Worm (Caenorhabditis elegans): ENCODE data around the gene idpc-7.

idpc-7 gene

DNA sequence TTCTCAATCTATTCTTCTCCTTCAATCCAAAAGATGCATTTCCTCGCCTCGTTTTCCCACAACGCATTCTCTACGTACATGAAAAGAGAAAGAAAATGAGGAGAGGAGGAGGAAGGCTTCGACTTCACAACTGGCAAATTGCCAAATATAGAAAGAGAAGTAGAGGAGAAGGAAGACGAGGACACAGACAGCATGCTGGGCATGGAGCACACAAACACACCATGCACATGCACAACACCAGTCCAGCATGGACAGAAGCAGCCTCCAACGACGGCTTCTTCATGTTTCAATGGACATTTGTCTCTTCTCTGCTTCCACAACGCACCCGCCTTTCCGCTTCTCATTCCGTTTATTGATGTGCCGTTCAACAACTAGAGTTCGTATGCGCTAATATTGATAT is 45.8 kb upstream of the idpc-7 start (continued):
- TF ChIP-seq sdc-2 (tag; optimal IDR thresholded peaks at IDR 0.05) (no peak), npax-4 (tag; optimal IDR thresholded peaks at IDR 0.05) (no peak), nfya-1 (tag; optimal IDR thresholded peaks at IDR 0.05) (peak; percentile 56)

DNA sequence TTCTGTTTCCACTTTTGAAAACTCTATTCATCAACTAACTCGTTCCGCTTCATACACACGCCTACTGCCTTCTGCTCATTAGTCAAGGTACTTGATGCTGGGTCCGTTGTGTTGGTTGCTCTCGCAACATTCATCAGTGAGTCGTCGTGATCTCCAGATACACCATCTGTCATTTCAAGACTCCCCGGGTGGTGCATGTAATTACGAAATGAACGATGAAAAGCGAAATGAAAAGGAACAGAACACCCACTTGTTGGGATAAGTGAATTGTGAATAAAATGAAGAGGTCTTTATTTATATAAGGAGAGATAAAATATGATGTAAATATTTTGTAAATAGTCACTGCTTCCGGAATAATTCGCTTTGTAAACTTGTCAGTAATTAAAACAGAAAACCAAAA is 45.1 kb upstream of the idpc-7 start:
- no peak for TF ChIP-seq zip-5 (tag; optimal IDR thresholded peaks at IDR 0.05)
- TF ChIP-seq ceh-14 (tag; optimal IDR thresholded peaks at IDR 0.05) = peak; percentile 1
- peak; percentile 45 for TF ChIP-seq unc-42 (tag; optimal IDR thresholded peaks at IDR 0.05)

DNA sequence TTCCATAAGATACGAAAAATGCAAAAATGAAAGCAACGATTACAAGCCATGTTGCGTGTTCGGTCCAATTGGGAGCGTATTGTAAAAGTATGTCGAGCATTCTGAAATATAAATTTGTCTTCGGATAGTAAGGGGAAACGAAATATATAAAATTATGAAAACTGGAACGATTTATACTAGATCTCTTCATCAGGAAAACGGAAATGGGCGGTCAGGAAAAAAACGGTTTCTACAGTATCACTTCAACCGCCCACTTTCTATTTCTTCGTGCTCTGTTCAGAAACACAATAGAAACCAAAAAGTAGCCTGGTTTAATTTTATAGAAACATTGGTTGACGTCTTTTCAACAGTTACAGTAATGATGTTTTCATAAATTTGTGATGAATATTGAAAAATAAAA is 42.7 kb upstream of the idpc-7 start, which contains the start of gene pitr-4:
pitr-4 (minus strand) TSS at position 101 of the 400 bp plus-strand sequence.
- TF ChIP-seq C08G9.2 (tag; optimal IDR thresholded peaks at IDR 0.05) = no peak
- no peak for TF ChIP-seq Y22D7AL.16 (tag; optimal IDR thresholded peaks at IDR 0.05)
- TF ChIP-seq ceh-18 (tag; optimal IDR thresholded peaks at IDR 0.05) = no peak

DNA sequence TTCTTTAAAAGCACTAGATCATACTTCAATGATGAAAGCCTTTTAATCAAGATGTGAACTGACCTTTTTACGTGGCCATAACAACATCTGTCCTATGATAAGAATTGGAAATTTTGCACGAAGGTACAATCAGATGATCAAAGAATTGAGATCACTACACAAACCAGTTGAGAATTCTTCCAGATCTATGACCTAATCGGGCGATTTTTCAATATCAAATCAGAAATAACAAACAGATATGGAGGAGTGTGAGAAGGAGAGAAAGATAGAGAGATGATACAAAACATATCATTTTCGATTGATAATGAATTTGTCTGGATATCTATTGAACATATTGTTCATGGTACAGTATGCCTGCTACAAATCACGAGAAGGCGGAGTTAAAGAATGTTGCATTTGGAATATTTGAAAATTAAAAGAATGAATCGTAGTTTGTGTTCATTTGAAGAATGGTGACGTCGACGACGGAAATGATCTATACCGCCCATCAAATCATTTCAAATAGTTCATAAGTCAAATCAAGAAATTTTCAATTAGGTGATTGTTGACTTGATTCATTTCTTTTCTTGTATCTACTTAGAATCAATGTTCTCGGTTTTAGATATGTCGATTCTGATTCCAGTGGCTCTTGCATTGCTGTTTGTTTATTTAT is 35.5 kb upstream of the idpc-7 start, which contains the start of gene cyp-29A4:
cyp-29A4 (plus strand) TSS at position 602 of the 652 bp plus-strand sequence.
- no peak for TF ChIP-seq fkh-6 (tag; optimal IDR thresholded peaks at IDR 0.05)
- TF ChIP-seq pha-4 (tag; optimal IDR thresholded peaks at IDR 0.05) = no peak
- no peak for TF ChIP-seq ceh-18 (tag; optimal IDR thresholded peaks at IDR 0.05)
- TF ChIP-seq fax-1 (tag; optimal IDR thresholded peaks at IDR 0.05) = no peak
- no peak for TF ChIP-seq dmd-4 (tag; optimal IDR thresholded peaks at IDR 0.05; ENCODE audit: borderline replicate concordance)
- TF ChIP-seq K02D7.2 (tag; optimal IDR thresholded peaks at IDR 0.05) = no peak
- TF ChIP-seq sdc-2 (tag; optimal IDR thresholded peaks at IDR 0.05) = no peak
- TF ChIP-seq hlh-6 (tag; optimal IDR thresholded peaks at IDR 0.05) = no peak
- TF ChIP-seq che-1 (tag; optimal IDR thresholded peaks at IDR 0.05) = no peak
- TF ChIP-seq unc-42 (tag; optimal IDR thresholded peaks at IDR 0.05) = no peak
- TF ChIP-seq ets-4 (tag; optimal IDR thresholded peaks at IDR 0.05) = no peak

DNA sequence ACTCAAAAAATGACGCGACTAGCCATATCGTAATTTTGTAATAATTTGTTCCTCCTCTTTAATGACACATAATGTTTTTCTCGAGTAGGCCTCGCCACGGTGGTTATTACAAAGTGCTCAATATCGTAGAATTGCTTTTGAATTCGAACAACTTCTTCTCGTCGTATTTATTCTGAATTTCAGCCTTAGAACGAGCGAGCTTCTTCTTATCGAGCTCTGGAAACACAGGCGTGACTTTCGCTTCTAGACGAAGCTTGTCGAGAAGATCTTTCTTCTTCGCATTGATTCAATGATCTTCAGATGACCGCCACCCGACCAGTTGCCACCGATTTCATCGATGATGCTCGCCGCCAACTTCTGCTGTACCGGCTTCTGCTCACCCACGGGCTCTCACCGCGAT is 32.5 kb upstream of the idpc-7 start, which contains the start of gene T06E4.21:
T06E4.21 (plus strand) TSS at position 301 of the 400 bp plus-strand sequence.
- TF ChIP-seq ceh-48 (tag; optimal IDR thresholded peaks at IDR 0.05) (no peak), hlh-30 (tag; optimal IDR thresholded peaks at IDR 0.05; ENCODE audit: insufficient read depth) (no peak), fax-1 (tag; optimal IDR thresholded peaks at IDR 0.05) (no peak), unc-86 (tag; optimal IDR thresholded peaks at IDR 0.05) (no peak), nfya-1 (tag; optimal IDR thresholded peaks at IDR 0.05) (no peak), che-1 (tag; optimal IDR thresholded peaks at IDR 0.05) (no peak), dmd-4 (tag; optimal IDR thresholded peaks at IDR 0.05; ENCODE audit: borderline replicate concordance) (no peak), pqm-1 (tag; optimal IDR thresholded peaks at IDR 0.05) (no peak), ahr-1 (tag; optimal IDR thresholded peaks at IDR 0.05) (no peak), sox-2 (GFP tag; IDR thresholded peaks at IDR 0.05) (no peak), dve-1 (tag; optimal IDR thresholded peaks at IDR 0.05) (no peak), ets-4 (tag; optimal IDR thresholded peaks at IDR 0.05) (no peak), ttx-3 (tag; optimal IDR thresholded peaks at IDR 0.05) (no peak), nhr-11 (tag; optimal IDR thresholded peaks at IDR 0.05) (no peak)

DNA sequence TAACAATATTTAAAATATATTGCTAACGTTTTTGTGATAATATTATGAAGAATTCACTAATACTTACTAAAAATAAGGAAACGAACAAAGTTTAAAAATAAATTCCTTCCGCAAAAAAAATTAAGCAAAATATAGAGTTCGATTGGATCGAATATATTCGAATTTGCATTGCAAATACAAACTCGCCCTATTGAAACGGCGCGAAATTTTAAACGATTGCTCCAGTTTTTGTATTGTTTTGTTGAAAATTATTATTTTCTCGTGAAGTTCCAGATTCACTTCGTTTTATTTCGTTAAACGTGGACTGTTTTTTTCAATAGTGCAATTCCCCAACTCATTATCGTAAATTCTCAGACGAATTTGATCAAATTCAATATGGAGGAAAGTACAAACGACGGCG is 26.7 kb upstream of the idpc-7 start, which contains the start of the genes atl-1 and hcp-2:
atl-1 (minus strand) TSS at position 89 of the 400 bp plus-strand sequence.
hcp-2 (plus strand) TSS at position 353 of the 400 bp plus-strand sequence.
- TF ChIP-seq ama-1 (optimal IDR thresholded peaks at IDR 0.05) (no peak), C38D4.7 (GFP tag; optimal IDR thresholded peaks at IDR 0.05) (no peak), madf-2 (tag; optimal IDR thresholded peaks at IDR 0.05) (no peak), fkh-6 (tag; optimal IDR thresholded peaks at IDR 0.05) (no peak)

DNA sequence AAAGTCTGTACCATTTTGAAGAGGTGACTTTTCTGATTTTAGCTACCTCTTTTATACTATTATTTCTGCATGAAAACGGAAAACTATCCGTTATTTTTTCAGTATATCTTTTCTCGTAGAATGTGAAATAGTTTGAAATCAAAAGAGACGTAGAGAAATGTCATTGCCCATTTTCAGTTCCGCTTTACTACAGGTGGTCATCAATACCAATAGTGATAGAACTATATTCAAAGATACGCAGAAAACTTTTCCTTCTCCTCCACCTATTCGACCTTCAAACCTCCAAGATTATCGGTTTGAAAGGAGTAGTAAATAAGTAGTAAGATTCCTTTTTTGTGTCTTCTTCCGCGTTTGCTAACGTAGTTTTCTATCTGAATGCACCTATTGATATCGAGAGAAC is 14.5 kb upstream of the idpc-7 start, which contains the start of gene col-147:
col-147 (minus strand) TSS at position 26 of the 400 bp plus-strand sequence.
- TF ChIP-seq ceh-18 (tag; optimal IDR thresholded peaks at IDR 0.05) (no peak), Y22D7AL.16 (tag; optimal IDR thresholded peaks at IDR 0.05) (no peak), ama-1 (optimal IDR thresholded peaks at IDR 0.05) (no peak), elt-2 (tag; optimal IDR thresholded peaks at IDR 0.05) (no peak), zip-5 (tag; optimal IDR thresholded peaks at IDR 0.05) (no peak), unc-42 (tag; optimal IDR thresholded peaks at IDR 0.05) (no peak), unc-55 (GFP tag; optimal IDR thresholded peaks at IDR 0.05) (no peak), ceh-45 (GFP tag; IDR thresholded peaks at IDR 0.05) (no peak), sox-4 (tag; optimal IDR thresholded peaks at IDR 0.05) (no peak), fax-1 (tag; optimal IDR thresholded peaks at IDR 0.05) (no peak), elt-4 (tag; optimal IDR thresholded peaks at IDR 0.05) (no peak)
